Fruit fly (Drosophila melanogaster) Kc167 (cell line): ENCODE measurements around the gene eIF4E1.

Experiments
- Sin3A ChIP-seq: fragments of >200 bp; optimal IDR thresholded peaks from 2 replicates; lab custom pipeline; 2018; ENCODE audit warnings: missing external identifiers
- h ChIP-seq: fragments of >200 bp; optimal IDR thresholded peaks from 3 replicates; lab custom pipeline; 2018; ENCODE audit warnings: missing external identifiers

- TF ChIP-seq h (lab: Kevin White, UChicago): no peak
- no peak for TF ChIP-seq Sin3A (lab: Kevin White, UChicago)
Observed at dm6 chr3L:9438858-9439257, 36.6 kb upstream of the eIF4E1 start.
